Worm (Caenorhabditis elegans) whole organism, L4 larva: ENCODE measurements around the gene rsa-2.
A peak's percentile ranks its signal among the peaks of the same experiment; 100 is the strongest.

Experiments
- D1046.2 ChIP-seq: fragments of 200-800 bp; sonication (Bioruptor generic); IDR thresholded peaks from 2 replicates; pipeline ENCODE4 v1.3.6; 2022; ENCODE audit warnings: missing genetic modification characterization, missing compliant biosample characterization
- F26F4.8 ChIP-seq: fragments of 200-800 bp; sonication (Bioruptor generic); conservative IDR thresholded peaks from 2 replicates; pipeline ENCODE4 v1.3.6; 2022; ENCODE audit warnings: missing genetic modification characterization, missing compliant biosample characterization
- F44E2.7 ChIP-seq: fragments of 200-800 bp; sonication (Bioruptor generic); IDR thresholded peaks from 2 replicates; pipeline ENCODE4 v2.1.2; 2022; ENCODE audit warnings: missing genetic modification characterization, missing compliant biosample characterization
- F49E8.2 ChIP-seq: sonication (generic microtip); optimal IDR thresholded peaks from 2 replicates; lab custom pipeline; 2016; ENCODE audit warnings: missing compliant biosample characterization, mild to moderate bottlenecking, missing genetic modification characterization, borderline replicate concordance
- R02D3.7 ChIP-seq: fragments of 150-350 bp; sonication (generic microtip); optimal IDR thresholded peaks from 3 replicates; lab custom pipeline; 2014; ENCODE audit warnings: missing biosample characterization, missing genetic modification characterization
- T20F7.1 ChIP-seq: fragments of 200-800 bp; sonication (Bioruptor generic); optimal IDR thresholded peaks from 2 replicates; lab custom pipeline; 2018; ENCODE audit warnings: mild to moderate bottlenecking, missing genetic modification characterization, missing compliant biosample characterization
- T26A8.4 ChIP-seq: fragments of 200-800 bp; sonication (Bioruptor generic); IDR thresholded peaks from 2 replicates; pipeline ENCODE4 v1.3.6; 2022; ENCODE audit warnings: missing genetic modification characterization, missing compliant biosample characterization
- ZK337.2 ChIP-seq: fragments of 200-800 bp; sonication (Bioruptor generic); IDR thresholded peaks from 2 replicates; pipeline ENCODE4 v1.3.6; 2022; ENCODE audit warnings: missing genetic modification reagents, missing genetic modification characterization, missing compliant biosample characterization
- arid-1 ChIP-seq: fragments of 200-800 bp; sonication (Bioruptor generic); conservative IDR thresholded peaks from 2 replicates; pipeline ENCODE4 v1.3.6; 2022; ENCODE audit warnings: missing genetic modification reagents, missing genetic modification characterization, missing compliant biosample characterization
- attf-4 ChIP-seq: sonication (generic microtip); optimal IDR thresholded peaks from 3 replicates; lab custom pipeline; 2017; ENCODE audit warnings: missing biosample characterization, missing genetic modification characterization
- ceh-20 ChIP-seq: fragments of 200-800 bp; sonication (Bioruptor generic); IDR thresholded peaks from 2 replicates; pipeline ENCODE4 v1.3.6; 2022; ENCODE audit warnings: missing genetic modification reagents, missing genetic modification characterization, missing compliant biosample characterization
- daf-16 ChIP-seq, 3 experiments: sonication (generic microtip); optimal IDR thresholded peaks; 2 replicates each; lab custom pipeline; 2016 to 2017; ENCODE audit warnings: missing genetic modification characterization in 3 of 3, missing genetic modification reagents in 3 of 3, mild to moderate bottlenecking in 2 of 3, missing compliant biosample characterization in 2 of 3, missing biosample characterization in 1 of 3, moderate library complexity in 1 of 3
- dmd-8 ChIP-seq: fragments of 200-800 bp; sonication (Bioruptor generic); IDR thresholded peaks from 2 replicates; pipeline ENCODE4 v1.3.6; 2022; ENCODE audit warnings: missing genetic modification characterization, missing compliant biosample characterization
- duxl-1 ChIP-seq: sonication (generic microtip); optimal IDR thresholded peaks from 2 replicates; lab custom pipeline; 2016; ENCODE audit warnings: mild to moderate bottlenecking, missing genetic modification characterization, moderate library complexity, missing compliant biosample characterization; ENCODE audit not compliant: poor library complexity
- dve-1 ChIP-seq: sonication (generic microtip); optimal IDR thresholded peaks from 2 replicates; lab custom pipeline; 2017; ENCODE audit warnings: antibody characterized with exemption, mild to moderate bottlenecking, missing genetic modification characterization, missing compliant biosample characterization; ENCODE audit not compliant: insufficient read depth
- fos-1 ChIP-seq: fragments of 150-350 bp; optimal IDR thresholded peaks from 2 replicates; lab custom pipeline; 2014; ENCODE audit warnings: missing biosample characterization, missing genetic modification characterization
- gei-8 ChIP-seq: fragments of 200-800 bp; sonication (Bioruptor generic); optimal IDR thresholded peaks from 2 replicates; lab custom pipeline; 2018; ENCODE audit warnings: mild to moderate bottlenecking, missing genetic modification characterization, missing compliant biosample characterization
- hlh-30 ChIP-seq: sonication (generic microtip); optimal IDR thresholded peaks from 2 replicates; lab custom pipeline; 2017; ENCODE audit warnings: antibody characterized with exemption, mild to moderate bottlenecking, missing genetic modification characterization, missing compliant biosample characterization; ENCODE audit not compliant: insufficient read depth
- jun-1 ChIP-seq: fragments of 150-350 bp; optimal IDR thresholded peaks from 2 replicates; lab custom pipeline; 2014; ENCODE audit warnings: missing biosample characterization, missing genetic modification reagents, missing genetic modification characterization
- lin-38 ChIP-seq: fragments of 200-800 bp; sonication (Bioruptor generic); IDR thresholded peaks from 2 replicates; pipeline ENCODE4 v1.3.6; 2022; ENCODE audit warnings: missing genetic modification reagents, missing genetic modification characterization, missing compliant biosample characterization
- mdt-29 ChIP-seq: fragments of 200-800 bp; sonication (Bioruptor generic); IDR thresholded peaks from 2 replicates; pipeline ENCODE4 v1.3.6; 2022; ENCODE audit warnings: missing genetic modification reagents, missing genetic modification characterization, missing compliant biosample characterization
- mep-1 ChIP-seq: fragments of 150-350 bp; sonication (generic microtip); optimal IDR thresholded peaks from 3 replicates; lab custom pipeline; 2014; ENCODE audit warnings: missing biosample characterization, missing genetic modification characterization
- mes-2 ChIP-seq: sonication (generic microtip); optimal IDR thresholded peaks from 2 replicates; lab custom pipeline; 2016; ENCODE audit warnings: missing genotype, mild to moderate bottlenecking, missing genetic modification characterization, missing compliant biosample characterization; ENCODE audit not compliant: poor library complexity, severe bottlenecking
- mxl-2 ChIP-seq: fragments of 200-800 bp; sonication (Bioruptor generic); conservative IDR thresholded peaks from 2 replicates; pipeline ENCODE4 v1.3.6; 2022; ENCODE audit warnings: missing genetic modification reagents, missing genetic modification characterization, missing compliant biosample characterization
- nhr-10 ChIP-seq: fragments of 150-350 bp; optimal IDR thresholded peaks from 2 replicates; lab custom pipeline; 2014; ENCODE audit warnings: missing biosample characterization, missing genetic modification characterization
- nhr-102 ChIP-seq: sonication (generic microtip); optimal IDR thresholded peaks from 2 replicates; lab custom pipeline; 2016; ENCODE audit warnings: mild to moderate bottlenecking, missing genetic modification characterization, moderate library complexity, missing compliant biosample characterization
- nhr-11 ChIP-seq: fragments of 150-350 bp; optimal IDR thresholded peaks from 2 replicates; lab custom pipeline; 2014; ENCODE audit warnings: missing biosample characterization, missing genetic modification characterization
- nhr-42 ChIP-seq: fragments of 200-800 bp; sonication (Bioruptor generic); IDR thresholded peaks from 2 replicates; pipeline ENCODE4 v1.3.6; 2022; ENCODE audit warnings: missing genetic modification characterization, missing compliant biosample characterization
- nhr-6 ChIP-seq: fragments of 150-350 bp; optimal IDR thresholded peaks from 2 replicates; lab custom pipeline; 2014; ENCODE audit warnings: missing biosample characterization, missing genetic modification characterization
- nhr-76 ChIP-seq: fragments of 150-350 bp; optimal IDR thresholded peaks from 2 replicates; lab custom pipeline; 2014; ENCODE audit warnings: missing biosample characterization, missing genetic modification characterization
- nhr-77 ChIP-seq: fragments of 150-350 bp; optimal IDR thresholded peaks from 2 replicates; lab custom pipeline; 2014; ENCODE audit warnings: missing biosample characterization, missing genetic modification characterization
- pha-4 ChIP-seq, 2 experiments: fragments of 150-350 bp in 1 of 2; fragments of 200-800 bp in 1 of 2; sonication (Bioruptor generic) in 1 of 2; IDR thresholded peaks in 1 of 2; optimal IDR thresholded peaks in 1 of 2; 2 replicates each; pipeline versions ENCODE4 v1.3.6 to Lab custom; 2014 to 2022; ENCODE audit warnings: missing genetic modification characterization in 2 of 2, missing genetic modification reagents in 2 of 2, missing biosample characterization in 1 of 2, missing compliant biosample characterization in 1 of 2
- rbr-2 ChIP-seq: sonication (generic microtip); optimal IDR thresholded peaks from 2 replicates; lab custom pipeline; 2016; ENCODE audit warnings: missing genotype, missing genetic modification characterization, missing compliant biosample characterization
- sdz-12 ChIP-seq: fragments of 200-800 bp; sonication (Bioruptor generic); optimal IDR thresholded peaks from 2 replicates; lab custom pipeline; 2018; ENCODE audit warnings: mild to moderate bottlenecking, missing genetic modification characterization, missing compliant biosample characterization
- snpc-1.2 ChIP-seq: fragments of 200-800 bp; sonication (Bioruptor generic); IDR thresholded peaks from 2 replicates; pipeline ENCODE4 v1.3.6; 2022; ENCODE audit warnings: missing genetic modification reagents, missing genetic modification characterization, missing compliant biosample characterization
- spr-1 ChIP-seq: sonication (generic microtip); optimal IDR thresholded peaks from 2 replicates; lab custom pipeline; 2016; ENCODE audit warnings: mild to moderate bottlenecking, missing genetic modification characterization, missing compliant biosample characterization
- tag-97 ChIP-seq: fragments of 200-800 bp; sonication (Bioruptor generic); IDR thresholded peaks from 2 replicates; pipeline ENCODE4 v1.3.6; 2022; ENCODE audit warnings: missing genetic modification characterization, missing compliant biosample characterization
- tra-1 ChIP-seq: fragments of 200-800 bp; sonication (Bioruptor generic); IDR thresholded peaks from 2 replicates; pipeline ENCODE4 v1.3.6; 2022; ENCODE audit warnings: missing genetic modification reagents, missing genetic modification characterization, missing compliant biosample characterization
- unc-130 ChIP-seq: sonication (generic microtip); optimal IDR thresholded peaks from 2 replicates; lab custom pipeline; 2016; ENCODE audit warnings: missing genetic modification reagents, missing genetic modification characterization, missing compliant biosample characterization
- zfp-2 ChIP-seq: sonication (generic microtip); optimal IDR thresholded peaks from 2 replicates; lab custom pipeline; 2016; ENCODE audit warnings: mild to moderate bottlenecking, missing genetic modification characterization, missing compliant biosample characterization
- zip-2 ChIP-seq: fragments of 150-350 bp; optimal IDR thresholded peaks from 2 replicates; lab custom pipeline; 2014; ENCODE audit warnings: missing biosample characterization, missing genetic modification characterization
- ztf-7 ChIP-seq: fragments of 150-350 bp; optimal IDR thresholded peaks from 2 replicates; lab custom pipeline; 2014; ENCODE audit warnings: missing biosample characterization, missing genetic modification characterization

The rsa-2 gene

ce11 chrIII:11036132-11036531, 27.1 kb upstream of the rsa-2 start (continued):
- TF ChIP-seq mes-2 (tag; lab: Kevin White, UChicago), result peak; percentile 89
- TF ChIP-seq T26A8.4, result peak; percentile 37; the same call in 1 of the 2 replicates
- TF ChIP-seq zfp-2 (tag; lab: Kevin White, UChicago), result no peak
- TF ChIP-seq nhr-76, result no peak
- TF ChIP-seq dve-1 (tag; lab: Kevin White, UChicago), result peak; percentile 86
- TF ChIP-seq F26F4.8 (GFP tag; lab: Robert Waterston, UW), result no peak
- peak; percentile 56; the same call in 1 of the 2 replicates for TF ChIP-seq pha-4 (GFP tag; IDR thresholded peaks at IDR 0.05; lab: Robert Waterston, UW)
- no peak for TF ChIP-seq pha-4 (tag; optimal IDR thresholded peaks at IDR 0.05; lab: Kevin White, UChicago)
- TF ChIP-seq tag-97 (GFP tag; lab: Robert Waterston, UW), result no peak
- peak; percentile 75 for TF ChIP-seq nhr-77 (tag; lab: Kevin White, UChicago)
- TF ChIP-seq lin-38 (GFP tag; lab: Robert Waterston, UW), result peak; percentile 87
- TF ChIP-seq ztf-7 (tag; lab: Kevin White, UChicago), result peak; percentile 3
- peak; percentile 49 for TF ChIP-seq mep-1 (tag; lab: Kevin White, UChicago)
- peak; percentile 27 for TF ChIP-seq spr-1 (tag; lab: Kevin White, UChicago)
- peak; percentile 17; the same call in 1 of the 2 replicates for TF ChIP-seq ceh-20 (GFP tag; lab: Robert Waterston, UW)
- TF ChIP-seq F49E8.2, result peak; percentile 71
- 0 out of 2 replicates have a peak, but pooled peaks have one; percentile 34 for TF ChIP-seq nhr-42 (GFP tag; lab: Robert Waterston, UW)
- peak; percentile 65 for TF ChIP-seq snpc-1.2 (GFP tag; lab: Robert Waterston, UW)
- TF ChIP-seq unc-130 (GFP tag; lab: Kevin White, UChicago), result peak; percentile 73
- TF ChIP-seq daf-16 (GFP tag; optimal IDR thresholded peaks at IDR 0.05; lab: Kevin White, UChicago), result no peak
- TF ChIP-seq daf-16 (tag; optimal IDR thresholded peaks at IDR 0.05; lab: Kevin White, UChicago), result peak; percentile 27
- no peak for TF ChIP-seq R02D3.7
- no peak for TF ChIP-seq T20F7.1 (GFP tag; lab: Kevin White, UChicago)
- TF ChIP-seq rbr-2 (tag; lab: Kevin White, UChicago), result peak; percentile 65
- TF ChIP-seq mdt-29 (GFP tag; lab: Robert Waterston, UW), result peak; percentile 37; the same call in 1 of the 2 replicates
- no peak for TF ChIP-seq fos-1 (tag; lab: Kevin White, UChicago)
- no peak for TF ChIP-seq nhr-10 (tag; lab: Kevin White, UChicago)
- no peak for TF ChIP-seq tra-1 (GFP tag; lab: Robert Waterston, UW)
- peak; percentile 32 for TF ChIP-seq duxl-1 (tag; lab: Kevin White, UChicago)
- TF ChIP-seq sdz-12 (GFP tag; lab: Kevin White, UChicago), result no peak
- no peak for TF ChIP-seq gei-8 (GFP tag; lab: Kevin White, UChicago)
- no peak for TF ChIP-seq mxl-2 (GFP tag; lab: Robert Waterston, UW)
- no peak for TF ChIP-seq dmd-8 (GFP tag; lab: Robert Waterston, UW)
- TF ChIP-seq D1046.2 (GFP tag; lab: Robert Waterston, UW), result no peak
- peak; percentile 28 for TF ChIP-seq nhr-11 (tag; lab: Kevin White, UChicago)
- TF ChIP-seq arid-1 (GFP tag; lab: Robert Waterston, UW), result peak; percentile 77
- no peak for TF ChIP-seq F44E2.7 (GFP tag; lab: Robert Waterston, UW)
- no peak for TF ChIP-seq nhr-6
- 0 out of 2 replicates have a peak, but pooled peaks have one; percentile 45 for TF ChIP-seq ZK337.2 (GFP tag; lab: Robert Waterston, UW)
- no peak for TF ChIP-seq attf-4 (tag; lab: Kevin White, UChicago)
- TF ChIP-seq jun-1 (tag; lab: Kevin White, UChicago), result no peak
- TF ChIP-seq nhr-102 (tag; lab: Kevin White, UChicago), result peak; percentile 31
- peak; percentile 63 for TF ChIP-seq hlh-30 (tag; lab: Kevin White, UChicago)
- no peak for TF ChIP-seq zip-2
